Worm (Caenorhabditis elegans): ENCODE results near the gene glb-21.

ce11 chrIV:10745332-10745731 is 33.7 kb upstream of the glb-21 start:
- TF ChIP-seq nhr-11 (tag; optimal IDR thresholded peaks at IDR 0.05) (no peak), hlh-13 (GFP tag; optimal IDR thresholded peaks at IDR 0.05) (no peak), sox-4 (tag; optimal IDR thresholded peaks at IDR 0.05) (no peak), fkh-10 (GFP tag; optimal IDR thresholded peaks at IDR 0.05) (no peak), K02D7.2 (tag; optimal IDR thresholded peaks at IDR 0.05) (no peak), ttx-3 (tag; optimal IDR thresholded peaks at IDR 0.05) (no peak), ceh-34 (tag; optimal IDR thresholded peaks at IDR 0.05) (no peak), dmd-4 (tag; optimal IDR thresholded peaks at IDR 0.05; ENCODE audit: borderline replicate concordance) (no peak), pqm-1 (tag; optimal IDR thresholded peaks at IDR 0.05) (no peak), unc-86 (tag; optimal IDR thresholded peaks at IDR 0.05) (no peak), C08G9.2 (tag; optimal IDR thresholded peaks at IDR 0.05) (no peak), ceh-22 (tag; optimal IDR thresholded peaks at IDR 0.05) (no peak), elt-4 (tag; optimal IDR thresholded peaks at IDR 0.05) (no peak)

All from whole organism, late embryonic.